Fruit fly (Drosophila melanogaster) whole organism: ENCODE data around the gene CG42747.

ENCODE experiments used
- CG8478 ChIP-seq: fragments of >200 bp; optimal IDR thresholded peaks from 2 replicates; lab custom pipeline; 2018; ENCODE audit warnings: inconsistent platforms
- Dll ChIP-seq: fragments of >200 bp; optimal IDR thresholded peaks from 2 replicates; lab custom pipeline; 2017
- EcR ChIP-seq, 2 experiments: fragments of >200 bp; optimal IDR thresholded peaks; 2 replicates each; lab custom pipeline; 2017; ENCODE audit warnings: missing biosample characterization in 2 of 2, missing genetic modification characterization in 2 of 2, missing genetic modification reagents in 2 of 2
- pan ChIP-seq: fragments of >200 bp; optimal IDR thresholded peaks from 2 replicates; lab custom pipeline; 2017
- psq ChIP-seq: fragments of >200 bp; optimal IDR thresholded peaks from 2 replicates; lab custom pipeline; 2017
- usp ChIP-seq: fragments of >200 bp; optimal IDR thresholded peaks from 2 replicates; lab custom pipeline; 2017; ENCODE audit warnings: missing biosample characterization, missing genetic modification characterization, mixed read lengths

- TF ChIP-seq CG8478 (lab: Kevin White, UChicago) (no peak), psq (lab: Kevin White, UChicago) (no peak), usp (GFP tag; lab: Kevin White, UChicago) (no peak), Dll (no peak), pan (no peak), EcR (GFP tag; optimal IDR thresholded peaks at IDR 0.05; lab: Kevin White, UChicago) (no peak)
These were observed 122.4 kb downstream of the CG42747 start for dm6 chr3L:6522785-6523184.
